Worm (Caenorhabditis elegans) whole organism, L1 larva: ENCODE results near the gene chil-17.

Source experiments
- C04F5.9 ChIP-seq: sonication (generic microtip); optimal IDR thresholded peaks from 2 replicates; lab custom pipeline; 2016; ENCODE audit warnings: missing genetic modification characterization, missing compliant biosample characterization
- C16A3.4 ChIP-seq: fragments of 150-350 bp; optimal IDR thresholded peaks from 2 replicates; lab custom pipeline; 2014; ENCODE audit warnings: missing biosample characterization, missing genetic modification characterization
- F16B12.6 ChIP-seq: fragments of 150-350 bp; optimal IDR thresholded peaks from 2 replicates; lab custom pipeline; 2014; ENCODE audit warnings: missing biosample characterization, missing genetic modification characterization
- Y116A8C.19 ChIP-seq: sonication (generic microtip); optimal IDR thresholded peaks from 2 replicates; lab custom pipeline; 2016; ENCODE audit warnings: missing compliant biosample characterization, missing genetic modification characterization, borderline replicate concordance
- aha-1 ChIP-seq: fragments of 150-350 bp; optimal IDR thresholded peaks from 2 replicates; lab custom pipeline; 2014; ENCODE audit warnings: missing biosample characterization, missing genetic modification characterization
- alr-1 ChIP-seq: fragments of 200-800 bp; sonication (Bioruptor generic); optimal IDR thresholded peaks from 2 replicates; lab custom pipeline; 2018; ENCODE audit warnings: borderline replicate concordance, mild to moderate bottlenecking, missing genetic modification characterization, missing compliant biosample characterization
- ama-1 ChIP-seq: fragments of 150-350 bp; optimal IDR thresholded peaks from 2 replicates; lab custom pipeline; 2014
- ceh-63 ChIP-seq: fragments of 200-800 bp; sonication (Bioruptor generic); optimal IDR thresholded peaks from 2 replicates; lab custom pipeline; 2018; ENCODE audit warnings: mild to moderate bottlenecking, missing genetic modification characterization, missing compliant biosample characterization
- ceh-88 ChIP-seq: fragments of 200-800 bp; sonication (Bioruptor generic); IDR thresholded peaks from 2 replicates; pipeline ENCODE4 v1.3.6; 2022; ENCODE audit warnings: missing genetic modification characterization, missing compliant biosample characterization
- ces-1 ChIP-seq: fragments of 150-350 bp; optimal IDR thresholded peaks from 2 replicates; lab custom pipeline; 2014; ENCODE audit warnings: missing biosample characterization, missing genetic modification reagents, missing genetic modification characterization
- dpl-1 ChIP-seq, 3 experiments: fragments of 150-350 bp in 2 of 3; sonication (generic microtip) in 1 of 3; optimal IDR thresholded peaks; 2 replicates each; lab custom pipeline; 2014 to 2017; ENCODE audit warnings: missing biosample characterization in 3 of 3, missing genetic modification characterization in 3 of 3, missing genetic modification reagents in 3 of 3
- dsc-1 ChIP-seq: sonication (generic microtip); optimal IDR thresholded peaks from 2 replicates; lab custom pipeline; 2016; ENCODE audit warnings: mild to moderate bottlenecking, missing genetic modification characterization, missing compliant biosample characterization
- efl-1 ChIP-seq, 4 experiments: fragments of 150-350 bp; optimal IDR thresholded peaks in 3 of 4; peaks in 1 of 4; 1 replicate in 1 of 4; 2 replicates in 3 of 4; lab custom pipeline; 2014; ENCODE audit warnings: missing biosample characterization in 2 of 4, missing genetic modification characterization in 2 of 4, missing genetic modification reagents in 2 of 4
- efl-3 ChIP-seq: fragments of 200-800 bp; sonication (Bioruptor generic); optimal IDR thresholded peaks from 2 replicates; lab custom pipeline; 2018; ENCODE audit warnings: mild to moderate bottlenecking, missing genetic modification characterization, missing compliant biosample characterization
- ets-5 ChIP-seq: fragments of 200-800 bp; sonication (Bioruptor generic); IDR thresholded peaks from 2 replicates; pipeline ENCODE4 v1.3.6; 2022; ENCODE audit warnings: missing genetic modification characterization, missing compliant biosample characterization
- fkh-10 ChIP-seq: sonication (generic microtip); optimal IDR thresholded peaks from 2 replicates; lab custom pipeline; 2017; ENCODE audit warnings: missing biosample characterization, missing genetic modification reagents, missing genetic modification characterization
- fkh-4 ChIP-seq: sonication (generic microtip); optimal IDR thresholded peaks from 2 replicates; lab custom pipeline; 2016; ENCODE audit warnings: missing compliant biosample characterization, missing genetic modification characterization, borderline replicate concordance
- fkh-8 ChIP-seq: sonication (generic microtip); optimal IDR thresholded peaks from 2 replicates; lab custom pipeline; 2016; ENCODE audit warnings: mild to moderate bottlenecking, missing genetic modification characterization, missing compliant biosample characterization
- fos-1 ChIP-seq: fragments of 150-350 bp; optimal IDR thresholded peaks from 2 replicates; lab custom pipeline; 2014; ENCODE audit warnings: missing biosample characterization, missing genetic modification characterization
- hlh-17 ChIP-seq: fragments of 200-800 bp; sonication (Bioruptor generic); optimal IDR thresholded peaks from 2 replicates; lab custom pipeline; 2018; ENCODE audit warnings: missing genetic modification characterization, mild to moderate bottlenecking, missing compliant biosample characterization, moderate library complexity, borderline replicate concordance
- hlh-4 ChIP-seq: sonication (generic microtip); optimal IDR thresholded peaks from 2 replicates; lab custom pipeline; 2016; ENCODE audit warnings: mild to moderate bottlenecking, missing genetic modification characterization, missing compliant biosample characterization
- lin-35 ChIP-seq, 2 experiments: fragments of 150-350 bp; optimal IDR thresholded peaks; 2 replicates each; lab custom pipeline; 2014; ENCODE audit warnings: missing biosample characterization in 2 of 2, missing genetic modification characterization in 2 of 2, missing genetic modification reagents in 2 of 2
- lir-3 ChIP-seq: sonication (generic microtip); optimal IDR thresholded peaks from 2 replicates; lab custom pipeline; 2016; ENCODE audit warnings: mild to moderate bottlenecking, missing genetic modification characterization, moderate library complexity, missing compliant biosample characterization; ENCODE audit not compliant: poor library complexity
- mef-2 ChIP-seq: fragments of 150-350 bp; optimal IDR thresholded peaks from 2 replicates; lab custom pipeline; 2014; ENCODE audit warnings: missing biosample characterization, missing genetic modification characterization
- mep-1 ChIP-seq: fragments of 150-350 bp; optimal IDR thresholded peaks from 2 replicates; lab custom pipeline; 2014; ENCODE audit warnings: missing biosample characterization, missing genetic modification characterization
- nhr-12 ChIP-seq: sonication (generic microtip); optimal IDR thresholded peaks from 2 replicates; lab custom pipeline; 2017; ENCODE audit warnings: missing biosample characterization, missing genetic modification characterization
- nhr-237 ChIP-seq: fragments of 150-350 bp; optimal IDR thresholded peaks from 2 replicates; lab custom pipeline; 2014; ENCODE audit warnings: missing biosample characterization, missing genetic modification characterization
- nhr-47 ChIP-seq: sonication (generic microtip); optimal IDR thresholded peaks from 2 replicates; lab custom pipeline; 2016; ENCODE audit warnings: mild to moderate bottlenecking, missing genetic modification characterization, moderate library complexity, missing compliant biosample characterization
- nhr-76 ChIP-seq: sonication (generic microtip); optimal IDR thresholded peaks from 2 replicates; lab custom pipeline; 2017; ENCODE audit warnings: missing biosample characterization, missing genetic modification characterization
- nhr-77 ChIP-seq: fragments of 150-350 bp; optimal IDR thresholded peaks from 2 replicates; lab custom pipeline; 2014; ENCODE audit warnings: missing biosample characterization, missing genetic modification characterization
- pax-3 ChIP-seq: fragments of 200-800 bp; sonication (Bioruptor generic); optimal IDR thresholded peaks from 2 replicates; lab custom pipeline; 2018; ENCODE audit warnings: mild to moderate bottlenecking, missing genetic modification characterization, moderate library complexity, missing compliant biosample characterization
- pqm-1 ChIP-seq: sonication (generic microtip); optimal IDR thresholded peaks from 3 replicates; lab custom pipeline; 2017; ENCODE audit warnings: missing biosample characterization, missing genetic modification characterization
- rnt-1 ChIP-seq: sonication (generic microtip); optimal IDR thresholded peaks from 2 replicates; lab custom pipeline; 2016; ENCODE audit warnings: mild to moderate bottlenecking, missing genetic modification characterization, moderate library complexity, missing compliant biosample characterization
- sptf-1 ChIP-seq: fragments of 150-350 bp; optimal IDR thresholded peaks from 2 replicates; lab custom pipeline; 2014; ENCODE audit warnings: missing biosample characterization, missing genetic modification characterization
- sup-37 ChIP-seq: fragments of 200-800 bp; sonication (Bioruptor generic); optimal IDR thresholded peaks from 2 replicates; lab custom pipeline; 2018; ENCODE audit warnings: mild to moderate bottlenecking, missing genetic modification characterization, missing compliant biosample characterization
- tbx-2 ChIP-seq: sonication (generic microtip); optimal IDR thresholded peaks from 2 replicates; lab custom pipeline; 2016; ENCODE audit warnings: missing genetic modification characterization, missing compliant biosample characterization
- tlp-1 ChIP-seq: fragments of 150-350 bp; optimal IDR thresholded peaks from 2 replicates; lab custom pipeline; 2014; ENCODE audit warnings: missing biosample characterization, missing genetic modification characterization
- unc-130 ChIP-seq: fragments of 150-350 bp; optimal IDR thresholded peaks from 2 replicates; lab custom pipeline; 2017; ENCODE audit warnings: missing biosample characterization, missing genetic modification characterization, inconsistent platforms
- unc-30 ChIP-seq: sonication (generic microtip); optimal IDR thresholded peaks from 2 replicates; lab custom pipeline; 2017; ENCODE audit warnings: missing biosample characterization, missing genetic modification characterization
- unc-62 ChIP-seq: fragments of 150-350 bp; optimal IDR thresholded peaks from 2 replicates; lab custom pipeline; 2014; ENCODE audit warnings: missing biosample characterization, missing genetic modification reagents, missing genetic modification characterization
- unc-98 ChIP-seq: fragments of 200-800 bp; sonication (Bioruptor generic); IDR thresholded peaks from 2 replicates; pipeline ENCODE4 v1.3.6; 2022; ENCODE audit warnings: missing genetic modification characterization, missing compliant biosample characterization
- zag-1 ChIP-seq: fragments of 150-350 bp; optimal IDR thresholded peaks from 2 replicates; lab custom pipeline; 2014; ENCODE audit warnings: missing biosample characterization, missing genetic modification characterization

The chil-17 gene

DNA sequence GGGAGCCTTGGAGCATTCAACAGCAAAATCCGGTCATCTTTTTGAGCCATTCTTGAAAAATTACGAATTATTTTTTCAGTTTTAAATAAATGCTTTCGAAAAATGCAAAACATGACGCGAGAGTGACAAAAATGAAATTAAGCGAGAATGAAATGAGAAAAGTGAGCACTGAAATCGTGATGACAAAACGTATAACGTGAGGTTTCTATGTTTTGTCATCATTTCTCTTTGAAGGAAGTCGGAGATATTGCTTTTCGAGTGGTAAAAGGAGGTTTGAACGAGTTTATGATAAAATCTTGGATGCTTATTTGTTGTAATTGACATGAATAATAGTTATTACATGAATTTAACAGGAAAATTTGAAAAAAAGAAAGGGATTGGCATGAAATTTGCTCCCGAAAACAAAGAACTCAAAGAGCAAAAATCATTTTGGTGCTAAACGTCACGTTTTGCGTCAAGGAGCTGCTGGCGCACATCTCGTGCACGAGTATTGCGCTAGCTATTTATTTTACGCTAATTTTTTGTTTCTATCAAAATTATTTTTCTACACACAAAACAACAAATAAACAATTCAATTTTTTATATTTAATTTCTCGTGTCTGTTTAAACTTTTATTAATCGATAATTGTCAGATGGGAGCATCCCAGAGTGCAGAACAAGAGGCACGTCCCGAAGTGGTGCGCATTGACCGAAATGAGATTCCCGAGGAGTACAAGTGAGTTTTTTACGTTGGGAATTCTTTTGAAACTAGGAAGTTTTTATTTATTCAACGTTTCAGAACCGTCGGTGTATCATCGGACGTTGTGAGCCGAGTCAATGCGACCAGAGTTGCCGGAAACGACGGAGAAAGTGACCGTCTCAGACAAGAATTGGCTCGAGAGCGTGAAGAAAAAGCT, 23.3 kb downstream of the chil-17 start, which contains the start of the genes gss-1 and chch-3 (continued):
- TF ChIP-seq ces-1 (GFP tag; lab: Kevin White, UChicago) (no peak), mep-1 (peak; percentile 78), tbx-2 (tag; lab: Kevin White, UChicago) (peak; percentile 68), efl-1 (optimal IDR thresholded peaks at IDR 0.05; lab: Kevin White, UChicago) (peak; percentile 68 to 77), efl-1 (GFP tag; optimal IDR thresholded peaks at IDR 0.05 in 1 of 2; lab: Kevin White, UChicago) (peak; percentile 70 to 96), hlh-4 (no peak), nhr-77 (tag; lab: Kevin White, UChicago) (peak; percentile 7), fkh-4 (tag; lab: Kevin White, UChicago) (no peak), nhr-12 (tag; lab: Kevin White, UChicago) (no peak), nhr-47 (tag; lab: Kevin White, UChicago) (peak; percentile 74), hlh-17 (GFP tag; lab: Kevin White, UChicago) (no peak), aha-1 (no peak), mef-2 (tag; lab: Kevin White, UChicago) (no peak), ets-5 (GFP tag; lab: Robert Waterston, UW) (no peak), fkh-10 (GFP tag; lab: Kevin White, UChicago) (no peak), Y116A8C.19 (tag; lab: Kevin White, UChicago) (no peak), lir-3 (no peak), zag-1 (no peak), unc-98 (no peak), nhr-237 (tag; lab: Kevin White, UChicago) (no peak), dsc-1 (no peak), pqm-1 (tag; lab: Kevin White, UChicago) (no peak), sup-37 (GFP tag; lab: Kevin White, UChicago) (no peak), nhr-76 (no peak), F16B12.6 (tag; lab: Kevin White, UChicago) (peak; percentile 58), tlp-1 (tag; lab: Kevin White, UChicago) (no peak), unc-130 (tag; lab: Kevin White, UChicago) (peak; percentile 39), fos-1 (tag; lab: Kevin White, UChicago) (no peak), unc-62 (GFP tag; lab: Kevin White, UChicago) (no peak), sptf-1 (tag; lab: Kevin White, UChicago) (no peak), C16A3.4 (tag; lab: Kevin White, UChicago) (peak; percentile 38), ama-1 (no peak), ceh-63 (GFP tag; lab: Kevin White, UChicago) (no peak), rnt-1 (tag; lab: Kevin White, UChicago) (peak; percentile 79), C04F5.9 (tag; lab: Kevin White, UChicago) (peak; percentile 24), pax-3 (tag; lab: Kevin White, UChicago) (no peak), efl-3 (GFP tag; lab: Kevin White, UChicago) (no peak), fkh-8 (peak; percentile 42), unc-30 (tag; lab: Kevin White, UChicago) (no peak), alr-1 (tag; lab: Kevin White, UChicago) (no peak), lin-35 (GFP tag; optimal IDR thresholded peaks at IDR 0.05; lab: Kevin White, UChicago) (peak; percentile 75 to 81), dpl-1 (GFP tag; optimal IDR thresholded peaks at IDR 0.05; lab: Kevin White, UChicago) (peak; percentile 44 to 77 (median 75)), ceh-88 (no peak)
